Worm (Caenorhabditis elegans): Measurements from ENCODE around the gene F59A1.18.

DNA sequence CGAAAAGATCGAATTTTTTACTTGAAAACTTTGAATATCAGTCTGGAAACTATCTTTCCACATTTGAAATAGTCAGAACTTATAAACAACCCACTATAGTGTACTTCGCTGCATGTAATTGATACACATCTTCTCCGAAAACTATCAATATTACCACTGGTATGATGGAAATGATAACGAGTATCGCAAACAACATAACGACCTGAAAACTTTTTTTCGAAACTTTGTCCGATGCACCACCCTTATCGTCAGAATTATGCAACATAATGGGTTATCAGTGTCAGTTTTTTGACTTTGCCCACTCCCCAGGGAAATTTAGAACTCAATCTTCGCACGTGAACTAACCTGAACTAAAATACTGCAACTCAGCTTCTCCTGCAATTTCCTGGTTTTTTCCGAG lies 24.5 kb downstream of the F59A1.18 start:
- TF ChIP-seq klf-2 (GFP tag; conservative IDR thresholded peaks at IDR 0.05) (no peak), med-1 (GFP tag; optimal IDR thresholded peaks at IDR 0.05; ENCODE audit: insufficient read depth) (no peak), tab-1 (GFP tag; IDR thresholded peaks at IDR 0.05) (no peak), flt-1 (GFP tag; IDR thresholded peaks at IDR 0.05) (no peak), T22C8.4 (GFP tag; IDR thresholded peaks at IDR 0.05) (no peak), ztf-23 (GFP tag; IDR thresholded peaks at IDR 0.05) (no peak), cog-1 (tag; optimal IDR thresholded peaks at IDR 0.05) (no peak)
